Worm (Caenorhabditis elegans) whole organism, late embryonic: ENCODE results near the gene gba-2.
"Not testable (repeated sequence)": the region's sequence is repeated elsewhere in the genome, so short reads cannot be mapped to it uniquely, and the experiment has no call there.

Experiments
- K02D7.2 ChIP-seq: sonication (generic microtip); optimal IDR thresholded peaks from 2 replicates; lab custom pipeline; 2017; ENCODE audit warnings: mild to moderate bottlenecking, missing genetic modification characterization, missing compliant biosample characterization
- K09A11.1 ChIP-seq: sonication (generic microtip); optimal IDR thresholded peaks from 2 replicates; lab custom pipeline; 2017; ENCODE audit warnings: antibody characterized with exemption, mild to moderate bottlenecking, missing genetic modification characterization, missing compliant biosample characterization; ENCODE audit not compliant: insufficient read depth
- ahr-1 ChIP-seq: sonication (generic microtip); optimal IDR thresholded peaks from 2 replicates; lab custom pipeline; 2016; ENCODE audit warnings: missing genetic modification characterization, missing compliant biosample characterization
- ceh-18 ChIP-seq: sonication (generic microtip); optimal IDR thresholded peaks from 2 replicates; lab custom pipeline; 2016; ENCODE audit warnings: missing genetic modification characterization, missing compliant biosample characterization
- ceh-2 ChIP-seq: sonication (generic microtip); optimal IDR thresholded peaks from 2 replicates; lab custom pipeline; 2016; ENCODE audit warnings: missing genotype, missing genetic modification characterization, missing compliant biosample characterization
- ceh-31 ChIP-seq: sonication (generic microtip); optimal IDR thresholded peaks from 2 replicates; lab custom pipeline; 2016; ENCODE audit warnings: missing genetic modification characterization, missing compliant biosample characterization
- ceh-48 ChIP-seq: sonication (generic microtip); optimal IDR thresholded peaks from 2 replicates; lab custom pipeline; 2016; ENCODE audit warnings: missing genetic modification characterization, inconsistent platforms, missing compliant biosample characterization
- ceh-9 ChIP-seq: sonication (generic microtip); optimal IDR thresholded peaks from 2 replicates; lab custom pipeline; 2016; ENCODE audit warnings: mild to moderate bottlenecking, missing genetic modification characterization, inconsistent platforms, missing compliant biosample characterization
- dve-1 ChIP-seq: sonication (generic microtip); optimal IDR thresholded peaks from 2 replicates; lab custom pipeline; 2017; ENCODE audit warnings: antibody characterized with exemption, mild to moderate bottlenecking, missing genetic modification characterization, missing compliant biosample characterization
- elt-2 ChIP-seq: sonication (generic microtip); optimal IDR thresholded peaks from 2 replicates; lab custom pipeline; 2016; ENCODE audit warnings: missing genetic modification reagents, missing genetic modification characterization, missing compliant biosample characterization
- elt-4 ChIP-seq: sonication (generic microtip); optimal IDR thresholded peaks from 2 replicates; lab custom pipeline; 2016; ENCODE audit warnings: missing genetic modification characterization, missing compliant biosample characterization
- ets-4 ChIP-seq: sonication (generic microtip); optimal IDR thresholded peaks from 2 replicates; lab custom pipeline; 2016; ENCODE audit warnings: missing genetic modification characterization, missing compliant biosample characterization
- fax-1 ChIP-seq: sonication (generic microtip); optimal IDR thresholded peaks from 2 replicates; lab custom pipeline; 2016; ENCODE audit warnings: missing genotype, missing genetic modification characterization, missing compliant biosample characterization
- fkh-10 ChIP-seq: fragments of 150-350 bp; optimal IDR thresholded peaks from 2 replicates; lab custom pipeline; 2014; ENCODE audit warnings: missing biosample characterization, missing genetic modification reagents, missing genetic modification characterization
- fkh-6 ChIP-seq: sonication (generic microtip); optimal IDR thresholded peaks from 2 replicates; lab custom pipeline; 2016; ENCODE audit warnings: missing genetic modification characterization, missing compliant biosample characterization
- hlh-15 ChIP-seq: sonication (generic microtip); optimal IDR thresholded peaks from 2 replicates; lab custom pipeline; 2016; ENCODE audit warnings: missing genetic modification characterization, missing compliant biosample characterization
- hlh-8 ChIP-seq: sonication (generic microtip); optimal IDR thresholded peaks from 2 replicates; lab custom pipeline; 2016; ENCODE audit warnings: missing genotype, missing genetic modification characterization, missing compliant biosample characterization
- lin-11 ChIP-seq: fragments of 200-800 bp; sonication (Bioruptor generic); optimal IDR thresholded peaks from 2 replicates; lab custom pipeline; 2018; ENCODE audit warnings: mild to moderate bottlenecking, missing genetic modification characterization, missing compliant biosample characterization
- nfya-1 ChIP-seq: sonication (generic microtip); optimal IDR thresholded peaks from 2 replicates; lab custom pipeline; 2017; ENCODE audit warnings: missing genetic modification characterization, mild to moderate bottlenecking, missing compliant biosample characterization, antibody characterized with exemption, moderate library complexity
- nhr-11 ChIP-seq: fragments of 150-350 bp; optimal IDR thresholded peaks from 2 replicates; lab custom pipeline; 2014; ENCODE audit warnings: missing biosample characterization, missing genetic modification characterization
- npax-4 ChIP-seq: sonication (generic microtip); optimal IDR thresholded peaks from 2 replicates; lab custom pipeline; 2016; ENCODE audit warnings: missing genetic modification characterization, missing compliant biosample characterization
- pag-3 ChIP-seq: sonication (generic microtip); optimal IDR thresholded peaks from 2 replicates; lab custom pipeline; 2016; ENCODE audit warnings: missing compliant biosample characterization, missing genetic modification characterization, borderline replicate concordance
- pqm-1 ChIP-seq: sonication (generic microtip); optimal IDR thresholded peaks from 2 replicates; lab custom pipeline; 2016; ENCODE audit warnings: missing genetic modification characterization, missing compliant biosample characterization
- pros-1 ChIP-seq: fragments of 150-350 bp; optimal IDR thresholded peaks from 2 replicates; lab custom pipeline; 2014; ENCODE audit warnings: missing biosample characterization, missing genetic modification reagents, missing genetic modification characterization
- ref-2 ChIP-seq: sonication (generic microtip); optimal IDR thresholded peaks from 2 replicates; lab custom pipeline; 2016; ENCODE audit warnings: missing genetic modification characterization, missing compliant biosample characterization
- rnt-1 ChIP-seq: sonication (generic microtip); optimal IDR thresholded peaks from 2 replicates; lab custom pipeline; 2016; ENCODE audit warnings: missing genetic modification characterization, missing compliant biosample characterization
- sox-2 ChIP-seq: fragments of 200-800 bp; sonication (Bioruptor generic); IDR thresholded peaks from 2 replicates; pipeline ENCODE4 v1.3.6; 2022; ENCODE audit warnings: missing genetic modification reagents, missing genetic modification characterization, missing compliant biosample characterization
- sox-4 ChIP-seq: sonication (generic microtip); optimal IDR thresholded peaks from 2 replicates; lab custom pipeline; 2017; ENCODE audit warnings: mild to moderate bottlenecking, missing genetic modification characterization, inconsistent platforms, missing compliant biosample characterization
- tbx-7 ChIP-seq: sonication (generic microtip); optimal IDR thresholded peaks from 2 replicates; lab custom pipeline; 2016; ENCODE audit warnings: missing genotype, missing genetic modification characterization, missing compliant biosample characterization
- unc-42 ChIP-seq: sonication (generic microtip); optimal IDR thresholded peaks from 2 replicates; lab custom pipeline; 2016; ENCODE audit warnings: missing genotype, missing genetic modification characterization, missing compliant biosample characterization
- unc-55 ChIP-seq: sonication (generic microtip); optimal IDR thresholded peaks from 2 replicates; lab custom pipeline; 2017; ENCODE audit warnings: missing biosample characterization, missing genetic modification reagents, missing genetic modification characterization
- unc-86 ChIP-seq: sonication (generic microtip); optimal IDR thresholded peaks from 2 replicates; lab custom pipeline; 2016; ENCODE audit warnings: missing genetic modification characterization, missing compliant biosample characterization
- zip-5 ChIP-seq: sonication (generic microtip); optimal IDR thresholded peaks from 2 replicates; lab custom pipeline; 2016; ENCODE audit warnings: missing genetic modification characterization, missing compliant biosample characterization

The gba-2 gene

DNA sequence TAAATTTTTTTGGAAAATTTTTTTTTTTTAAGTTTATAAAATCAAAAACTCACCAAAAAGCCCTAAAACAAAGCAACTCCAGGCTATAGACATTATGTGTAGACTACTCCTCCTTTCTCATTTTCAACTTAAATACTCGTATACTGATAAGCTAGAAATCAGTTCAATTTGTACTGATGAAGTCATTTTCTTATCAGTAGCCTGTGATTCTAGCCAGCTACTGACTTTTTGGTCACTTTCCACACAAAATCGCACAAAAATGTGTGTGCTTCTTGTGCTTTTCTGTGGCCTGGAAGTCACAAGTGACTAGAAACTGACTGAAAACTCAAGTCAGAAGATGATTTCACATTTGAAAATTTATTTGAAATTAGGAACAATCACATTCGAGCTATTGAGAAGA lies at the start of gene gba-2:
Gene gba-2, minus strand, starts transcription at position 106 of the 400 bp plus-strand sequence.
- no peak for TF ChIP-seq ceh-18 (tag; lab: Kevin White, UChicago)
- no peak for TF ChIP-seq elt-2 (tag; lab: Kevin White, UChicago)
- TF ChIP-seq npax-4 (tag; lab: Kevin White, UChicago): no peak
- TF ChIP-seq unc-42 (tag; lab: Kevin White, UChicago): no peak
- no peak for TF ChIP-seq elt-4 (tag; lab: Kevin White, UChicago)
- TF ChIP-seq nfya-1: no peak
- TF ChIP-seq K02D7.2: no peak
- no peak for TF ChIP-seq ahr-1 (tag; lab: Kevin White, UChicago)
- TF ChIP-seq hlh-8 (tag; lab: Kevin White, UChicago): no peak
- TF ChIP-seq ceh-31: no peak
- no peak for TF ChIP-seq hlh-15 (tag; lab: Kevin White, UChicago)

- TF ChIP-seq ceh-2 (tag; lab: Kevin White, UChicago) (no peak), sox-2 (GFP tag; lab: Robert Waterston, UW) (no peak), ceh-31 (no peak), lin-11 (tag; lab: Kevin White, UChicago) (no peak), elt-2 (tag; lab: Kevin White, UChicago) (no peak), fkh-10 (GFP tag; lab: Kevin White, UChicago) (no peak), tbx-7 (tag; lab: Kevin White, UChicago) (no peak), ref-2 (no peak), K09A11.1 (tag; lab: Kevin White, UChicago) (no peak), rnt-1 (tag; lab: Kevin White, UChicago) (no peak), dve-1 (tag; lab: Kevin White, UChicago) (no peak), ceh-48 (tag; lab: Kevin White, UChicago) (no peak), fkh-6 (tag; lab: Kevin White, UChicago) (no peak), nfya-1 (no peak)
- TF ChIP-seq, all 69 proteins: peak for 0
These were observed 47.0 kb upstream of the gba-2 start, which contains the start of gene cct-3 for ce11 chrII:2233240-2233639. Gene cct-3, plus strand, starts transcription at chrII:2233540.

DNA sequence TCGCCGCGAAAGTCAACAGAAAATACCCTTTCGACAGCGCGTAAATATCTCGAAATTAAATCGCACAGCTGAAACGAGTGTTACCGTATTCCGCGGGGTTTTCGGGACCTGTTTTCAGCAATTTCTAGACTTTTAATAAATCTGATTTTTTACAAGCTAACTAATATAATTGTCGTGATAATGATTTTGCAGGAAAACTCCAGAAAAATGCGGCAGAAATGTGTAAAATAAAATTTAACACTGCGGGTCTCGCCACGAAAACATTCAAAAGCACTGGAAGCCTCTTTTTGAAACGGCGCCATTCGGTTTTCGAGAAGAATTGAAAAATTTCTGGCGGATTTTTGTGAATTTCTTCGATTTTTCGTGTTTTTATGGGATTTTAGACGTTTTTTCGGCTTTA lies 46.2 kb upstream of the gba-2 start, which contains the start of gene F54A3.6:
Gene F54A3.6, minus strand, starts transcription at position 42 of the 400 bp plus-strand sequence.
- TF ChIP-seq pros-1; pqm-1 (tag; lab: Kevin White, UChicago); pag-3 (tag; lab: Kevin White, UChicago): not testable (repeated sequence)

- TF ChIP-seq dve-1 (tag; lab: Kevin White, UChicago): no peak
- TF ChIP-seq rnt-1 (tag; lab: Kevin White, UChicago): no peak
- TF ChIP-seq sox-4 (tag; lab: Kevin White, UChicago): no peak
- TF ChIP-seq hlh-15 (tag; lab: Kevin White, UChicago): no peak
- no peak for TF ChIP-seq unc-86 (tag; lab: Kevin White, UChicago)
- TF ChIP-seq fax-1 (tag; lab: Kevin White, UChicago): no peak
- TF ChIP-seq ceh-9 (tag; lab: Kevin White, UChicago): no peak
These were observed 44.1 kb upstream of the gba-2 start for ce11 chrII:2230368-2230767.

DNA sequence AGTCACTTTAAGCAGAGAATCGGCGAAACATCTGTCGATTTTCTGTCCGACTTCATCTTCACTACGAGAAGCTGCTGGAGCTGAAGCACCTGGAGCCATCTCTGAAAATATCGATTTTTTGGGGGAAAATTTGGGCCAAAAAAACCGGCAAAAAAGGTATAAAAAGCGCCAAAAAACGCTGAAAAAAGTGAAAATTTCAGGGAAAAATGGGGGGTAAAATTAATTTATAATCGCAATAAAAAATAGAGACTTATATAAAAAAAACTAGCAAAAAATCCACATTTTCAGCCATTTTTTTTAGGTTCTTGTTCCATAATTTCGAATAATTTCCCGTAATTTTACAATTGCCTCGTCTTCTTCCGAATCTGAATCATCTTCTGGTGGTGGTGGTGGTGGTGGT lies 39.4 kb upstream of the gba-2 start, which contains the start of gene F54A3.5:
Gene F54A3.5, minus strand, starts transcription at position 101 of the 400 bp plus-strand sequence.
- TF ChIP-seq zip-5 (tag; lab: Kevin White, UChicago) (no peak), hlh-8 (tag; lab: Kevin White, UChicago) (no peak), unc-42 (tag; lab: Kevin White, UChicago) (no peak), K09A11.1 (tag; lab: Kevin White, UChicago) (no peak), sox-2 (GFP tag; lab: Robert Waterston, UW) (no peak), unc-55 (GFP tag; lab: Kevin White, UChicago) (no peak), ets-4 (no peak), nhr-11 (no peak), fkh-6 (tag; lab: Kevin White, UChicago) (no peak)
